Fruit fly (Drosophila melanogaster) whole organism, prepupa: ENCODE data around the gene unc-4.

Experiments
- CG10669 ChIP-seq: fragments of 200-800 bp; sonication (Bioruptor generic); optimal IDR thresholded peaks from 3 replicates; lab custom pipeline; 2018; ENCODE audit warnings: missing biosample characterization, mild to moderate bottlenecking, missing genetic modification characterization, moderate library complexity
- CG11294 ChIP-seq: fragments of 200-800 bp; sonication (Bioruptor generic); IDR thresholded peaks from 2 replicates; pipeline ENCODE4 v1.3.6; 2022; ENCODE audit warnings: missing biosample characterization, missing genetic modification characterization
- CG11762 ChIP-seq: fragments of 200-800 bp; sonication (Bioruptor generic); optimal IDR thresholded peaks from 3 replicates; lab custom pipeline; 2016; ENCODE audit warnings: missing biosample characterization, missing genetic modification characterization; ENCODE audit not compliant: insufficient read depth
- CG11902 ChIP-seq: fragments of 200-800 bp; sonication (Bioruptor generic); optimal IDR thresholded peaks from 3 replicates; lab custom pipeline; 2016; ENCODE audit warnings: missing biosample characterization, missing genetic modification characterization
- CG15336 ChIP-seq: fragments of 200-800 bp; sonication (Bioruptor generic); IDR thresholded peaks from 2 replicates; pipeline ENCODE4 v1.3.6; 2022; ENCODE audit warnings: missing biosample characterization, missing genetic modification characterization
- CG1621 ChIP-seq: fragments of 200-800 bp; sonication (Bioruptor generic); optimal IDR thresholded peaks from 3 replicates; lab custom pipeline; 2018; ENCODE audit warnings: missing biosample characterization, mild to moderate bottlenecking, missing genetic modification characterization
- CG16779 ChIP-seq: fragments of 200-800 bp; sonication (Bioruptor generic); optimal IDR thresholded peaks from 3 replicates; lab custom pipeline; 2017; ENCODE audit warnings: missing biosample characterization, mild to moderate bottlenecking, missing genetic modification characterization
- CG3032 ChIP-seq: fragments of 200-800 bp; optimal IDR thresholded peaks from 2 replicates; lab custom pipeline; 2019; ENCODE audit warnings: missing biosample characterization, mild to moderate bottlenecking, missing genetic modification characterization, moderate library complexity
- CG31627 ChIP-seq: fragments of 200-800 bp; sonication (Bioruptor generic); optimal IDR thresholded peaks from 3 replicates; lab custom pipeline; 2016; ENCODE audit warnings: missing biosample characterization, missing genetic modification characterization
- CG32006 ChIP-seq: fragments of 200-800 bp; sonication (Bioruptor generic); optimal IDR thresholded peaks from 3 replicates; lab custom pipeline; 2017; ENCODE audit warnings: missing biosample characterization, mild to moderate bottlenecking, missing genetic modification characterization
- CG3919 ChIP-seq: fragments of 200-800 bp; sonication (Bioruptor generic); optimal IDR thresholded peaks from 3 replicates; lab custom pipeline; 2016; ENCODE audit warnings: missing biosample characterization, missing genetic modification characterization
- CG6163 ChIP-seq: fragments of 200-800 bp; sonication (Bioruptor generic); IDR thresholded peaks from 3 replicates; pipeline ENCODE4 v1.3.6; 2022; ENCODE audit warnings: missing biosample characterization, missing genetic modification characterization
- CG6276 ChIP-seq: fragments of 200-800 bp; sonication (Bioruptor generic); optimal IDR thresholded peaks from 2 replicates; lab custom pipeline; 2017; ENCODE audit warnings: missing biosample characterization, mild to moderate bottlenecking, missing genetic modification characterization
- CG6792 ChIP-seq: fragments of 200-800 bp; sonication (Bioruptor generic); optimal IDR thresholded peaks from 3 replicates; lab custom pipeline; 2016; ENCODE audit warnings: missing biosample characterization, missing genetic modification characterization
- CG6808 ChIP-seq: fragments of 200-800 bp; sonication (Bioruptor generic); optimal IDR thresholded peaks from 3 replicates; lab custom pipeline; 2017; ENCODE audit warnings: missing biosample characterization, missing genetic modification characterization, mild to moderate bottlenecking, moderate library complexity, missing genetic modification reagents
- CG6854 ChIP-seq: fragments of 200-800 bp; sonication (Bioruptor generic); optimal IDR thresholded peaks from 2 replicates; lab custom pipeline; 2017; ENCODE audit warnings: missing biosample characterization, mild to moderate bottlenecking, missing genetic modification characterization
- CG7368 ChIP-seq: fragments of 200-800 bp; sonication (Bioruptor generic); optimal IDR thresholded peaks from 3 replicates; lab custom pipeline; 2016; ENCODE audit warnings: missing biosample characterization, missing genetic modification characterization
- CG8632 ChIP-seq: fragments of 200-800 bp; sonication (Bioruptor generic); optimal IDR thresholded peaks from 3 replicates; lab custom pipeline; 2016; ENCODE audit warnings: missing biosample characterization, missing genetic modification characterization
- CG9139 ChIP-seq: fragments of 200-800 bp; sonication (Bioruptor generic); optimal IDR thresholded peaks from 3 replicates; lab custom pipeline; 2017; ENCODE audit warnings: missing biosample characterization, mild to moderate bottlenecking, missing genetic modification characterization
- Eip75B ChIP-seq: fragments of 200-800 bp; sonication (Bioruptor generic); optimal IDR thresholded peaks from 3 replicates; lab custom pipeline; 2016; ENCODE audit warnings: missing biosample characterization, missing genetic modification characterization
- Eip78C ChIP-seq: fragments of 200-800 bp; sonication (Bioruptor generic); peaks from one replicate; lab custom pipeline; 2016; ENCODE audit warnings: missing biosample characterization, missing genetic modification characterization
- Eip93F ChIP-seq: fragments of 200-800 bp; sonication (Bioruptor generic); optimal IDR thresholded peaks from 2 replicates; lab custom pipeline; 2016; ENCODE audit warnings: missing biosample characterization, mild to moderate bottlenecking, missing genetic modification characterization
- Ets96B ChIP-seq: fragments of 200-800 bp; optimal IDR thresholded peaks from 2 replicates; lab custom pipeline; 2019; ENCODE audit warnings: missing biosample characterization, mild to moderate bottlenecking, missing genetic modification characterization, moderate library complexity
- Gug ChIP-seq: fragments of 200-800 bp; sonication (Bioruptor generic); IDR thresholded peaks from 2 replicates; pipeline ENCODE4 v1.3.6; 2022; ENCODE audit warnings: missing biosample characterization, missing genetic modification characterization
- Hr38 ChIP-seq: sonication (Bioruptor generic); optimal IDR thresholded peaks from 2 replicates; lab custom pipeline; 2016; ENCODE audit warnings: missing biosample characterization, missing genetic modification characterization
- Hr39 ChIP-seq: fragments of 200-800 bp; sonication (Bioruptor generic); optimal IDR thresholded peaks from 2 replicates; lab custom pipeline; 2016; ENCODE audit warnings: missing biosample characterization, missing genetic modification characterization
- Hr4 ChIP-seq: fragments of 200-800 bp; sonication (Bioruptor generic); optimal IDR thresholded peaks from 3 replicates; lab custom pipeline; 2016; ENCODE audit warnings: missing biosample characterization, missing genetic modification characterization
- Lpt ChIP-seq: fragments of 200-800 bp; sonication (Bioruptor generic); optimal IDR thresholded peaks from 3 replicates; lab custom pipeline; 2016; ENCODE audit warnings: missing biosample characterization, missing genetic modification characterization
- OdsH ChIP-seq: fragments of 200-800 bp; sonication (Bioruptor generic); optimal IDR thresholded peaks from 3 replicates; lab custom pipeline; 2016; ENCODE audit warnings: missing biosample characterization, missing genetic modification characterization
- Sox102F ChIP-seq: fragments of 200-800 bp; sonication (Bioruptor generic); optimal IDR thresholded peaks from 2 replicates; lab custom pipeline; 2016; ENCODE audit warnings: missing biosample characterization, mild to moderate bottlenecking, missing genetic modification characterization
- Sox14 ChIP-seq: fragments of 200-800 bp; sonication (Bioruptor generic); optimal IDR thresholded peaks from 3 replicates; lab custom pipeline; 2016; ENCODE audit warnings: missing biosample characterization, missing genetic modification characterization
- Sox15 ChIP-seq: fragments of 200-800 bp; sonication (Bioruptor generic); optimal IDR thresholded peaks from 3 replicates; lab custom pipeline; 2016; ENCODE audit warnings: missing biosample characterization, missing genetic modification characterization
- achi ChIP-seq: fragments of 200-800 bp; sonication (Bioruptor generic); optimal IDR thresholded peaks from 3 replicates; lab custom pipeline; 2016; ENCODE audit warnings: missing biosample characterization, missing genetic modification characterization
- cyc ChIP-seq: fragments of 200-800 bp; sonication (Bioruptor generic); optimal IDR thresholded peaks from 3 replicates; lab custom pipeline; 2016; ENCODE audit warnings: missing biosample characterization, missing genetic modification characterization
- dac ChIP-seq: fragments of 200-800 bp; sonication (Bioruptor generic); optimal IDR thresholded peaks from 2 replicates; lab custom pipeline; 2017; ENCODE audit warnings: missing biosample characterization, mild to moderate bottlenecking, missing genetic modification characterization
- dsx ChIP-seq: fragments of 200-800 bp; optimal IDR thresholded peaks from 3 replicates; lab custom pipeline; 2019; ENCODE audit warnings: missing biosample characterization, mild to moderate bottlenecking, missing genetic modification characterization, moderate library complexity; ENCODE audit not compliant: poor library complexity, severe bottlenecking
- eg ChIP-seq: fragments of 200-800 bp; sonication (Bioruptor generic); IDR thresholded peaks from 3 replicates; pipeline ENCODE4 v1.3.6; 2022; ENCODE audit warnings: missing biosample characterization, missing genetic modification characterization
- esn ChIP-seq: fragments of 200-800 bp; sonication (Bioruptor generic); optimal IDR thresholded peaks from 2 replicates; lab custom pipeline; 2016; ENCODE audit warnings: missing biosample characterization, mild to moderate bottlenecking, missing genetic modification characterization, moderate library complexity
- fd85E ChIP-seq: fragments of 200-800 bp; sonication (Bioruptor generic); optimal IDR thresholded peaks from 3 replicates; lab custom pipeline; 2016; ENCODE audit warnings: missing biosample characterization, missing genetic modification characterization
- fkh ChIP-seq: fragments of 200-800 bp; sonication (Bioruptor generic); optimal IDR thresholded peaks from 3 replicates; lab custom pipeline; 2017; ENCODE audit warnings: missing biosample characterization, mild to moderate bottlenecking, missing genetic modification characterization, moderate library complexity
- net ChIP-seq: fragments of 200-800 bp; sonication (Bioruptor generic); optimal IDR thresholded peaks from 3 replicates; lab custom pipeline; 2016; ENCODE audit warnings: missing biosample characterization, missing genetic modification characterization
- pdm3 ChIP-seq: fragments of 200-800 bp; sonication (Bioruptor generic); optimal IDR thresholded peaks from 3 replicates; lab custom pipeline; 2016; ENCODE audit warnings: missing biosample characterization, missing genetic modification characterization
- salr ChIP-seq, 2 experiments: fragments of 200-800 bp; sonication (Bioruptor generic); optimal IDR thresholded peaks; 3 replicates each; lab custom pipeline; 2016 to 2018; ENCODE audit warnings: missing biosample characterization in 2 of 2, missing genetic modification characterization in 2 of 2, mild to moderate bottlenecking in 1 of 2
- spab ChIP-seq: fragments of 200-800 bp; sonication (Bioruptor generic); optimal IDR thresholded peaks from 2 replicates; lab custom pipeline; 2017; ENCODE audit warnings: missing biosample characterization, mild to moderate bottlenecking, missing genetic modification characterization, missing genetic modification reagents
- ss ChIP-seq, 2 experiments: fragments of 200-800 bp; sonication (Bioruptor generic); optimal IDR thresholded peaks; 2 replicates in 1 of 2; 3 replicates in 1 of 2; lab custom pipeline; 2017 to 2018; ENCODE audit warnings: mild to moderate bottlenecking in 2 of 2, missing biosample characterization in 2 of 2, missing genetic modification characterization in 2 of 2, moderate library complexity in 1 of 2

unc-4 gene

dm6 chrX:17725937-17726489, 42.4 kb upstream of the unc-4 start:
- TF ChIP-seq spab (GFP tag; lab: Kevin White, UChicago) (peak; percentile 31), CG1621 (tag; lab: Kevin White, UChicago) (peak; percentile 52), CG16779 (tag; lab: Kevin White, UChicago) (peak; percentile 55), Hr38 (GFP tag; lab: Kevin White, UChicago) (no peak), eg (GFP tag; lab: Robert Waterston, UW) (0 out of 3 replicates have a peak, but pooled peaks have one; percentile 30), ss (GFP tag; optimal IDR thresholded peaks at IDR 0.05; lab: Kevin White, UChicago) (peak; percentile 56 to 61), dsx (GFP tag; lab: Kevin White, UChicago) (peak; percentile 25), Sox102F (no peak), CG7368 (GFP tag; lab: Kevin White, UChicago) (no peak), CG10669 (GFP tag; lab: Kevin White, UChicago) (peak; percentile 58), CG6163 (GFP tag; lab: Robert Waterston, UW) (peak; percentile 75), Sox14 (GFP tag; lab: Kevin White, UChicago) (peak; percentile 15), CG3032 (tag; lab: Kevin White, UChicago) (peak; percentile 38), fkh (GFP tag; lab: Kevin White, UChicago) (peak; percentile 45), CG6808 (peak; percentile 75), Ets96B (tag; lab: Kevin White, UChicago) (peak; percentile 66), CG9139 (GFP tag; lab: Kevin White, UChicago) (peak; percentile 82), CG8632 (GFP tag; lab: Kevin White, UChicago) (no peak)

DNA sequence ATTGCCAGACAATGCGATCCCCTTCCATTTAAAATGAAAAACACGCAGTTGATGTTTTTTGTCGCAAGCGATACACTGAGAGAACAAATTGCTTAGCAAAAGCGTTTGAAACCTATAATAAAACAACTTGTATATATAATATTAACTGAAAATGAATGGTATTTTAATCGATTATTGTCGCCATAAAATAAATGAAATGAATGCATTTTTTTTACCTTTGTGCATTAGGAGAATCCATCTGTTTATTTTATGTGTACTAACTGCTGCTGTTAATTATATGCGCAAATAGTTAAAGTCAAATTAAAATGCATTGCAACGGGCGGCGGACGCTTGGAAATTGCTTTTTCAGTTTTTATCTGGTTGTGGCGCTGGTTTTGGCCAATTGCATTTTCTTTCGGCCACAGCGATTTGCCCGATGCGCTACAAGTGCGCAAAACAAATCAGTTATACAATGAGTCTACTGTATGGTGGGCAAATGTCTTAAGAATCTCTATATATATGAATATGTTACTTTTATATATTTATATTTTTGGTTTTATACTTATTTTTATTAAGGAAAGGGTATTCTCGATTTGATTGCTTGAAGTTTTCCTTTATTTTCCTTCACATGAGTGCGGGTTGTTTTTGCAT, 41.7 kb upstream of the unc-4 start:
- TF ChIP-seq CG32006 (GFP tag; lab: Kevin White, UChicago) (peak; percentile 70), CG3032 (tag; lab: Kevin White, UChicago) (peak; percentile 65), Sox15 (GFP tag; lab: Kevin White, UChicago) (peak; percentile 47), dac (GFP tag; lab: Kevin White, UChicago) (peak; percentile 24), CG6854 (GFP tag; lab: Kevin White, UChicago) (no peak), CG11762 (GFP tag; lab: Kevin White, UChicago) (peak; percentile 34), Hr38 (GFP tag; lab: Kevin White, UChicago) (no peak), CG6163 (GFP tag; lab: Robert Waterston, UW) (peak; percentile 77; the same call in 2 of the 3 replicates), CG9139 (GFP tag; lab: Kevin White, UChicago) (no peak), pdm3 (GFP tag; lab: Kevin White, UChicago) (peak; percentile 66), dsx (GFP tag; lab: Kevin White, UChicago) (peak; percentile 29), CG11294 (GFP tag; lab: Robert Waterston, UW) (peak; percentile 61), Eip78C (GFP tag; lab: Kevin White, UChicago) (peak; percentile 89), spab (GFP tag; lab: Kevin White, UChicago) (no peak), CG31627 (GFP tag; lab: Kevin White, UChicago) (peak; percentile 33), Eip75B (GFP tag; lab: Kevin White, UChicago) (peak; percentile 52), achi (GFP tag; lab: Kevin White, UChicago) (peak; percentile 47), Gug (GFP tag; lab: Robert Waterston, UW) (peak; percentile 53), CG16779 (tag; lab: Kevin White, UChicago) (no peak), cyc (GFP tag; lab: Kevin White, UChicago) (peak; percentile 58), fd85E (GFP tag; lab: Kevin White, UChicago) (no peak), CG10669 (GFP tag; lab: Kevin White, UChicago) (peak; percentile 71), CG15336 (GFP tag; lab: Robert Waterston, UW) (peak; percentile 81), Sox14 (GFP tag; lab: Kevin White, UChicago) (no peak), CG6276 (GFP tag; lab: Kevin White, UChicago) (peak; percentile 61), salr (GFP tag; optimal IDR thresholded peaks at IDR 0.05; lab: Kevin White, UChicago) (peak in 1 of 2 experiments; percentile 39), CG6808 (no peak), Hr4 (GFP tag; lab: Kevin White, UChicago) (peak; percentile 76), CG6792 (GFP tag; lab: Kevin White, UChicago) (peak; percentile 53), Lpt (GFP tag; lab: Kevin White, UChicago) (peak; percentile 49), CG3919 (peak; percentile 67), net (GFP tag; lab: Kevin White, UChicago) (peak; percentile 55), CG11902 (GFP tag; lab: Kevin White, UChicago) (peak; percentile 55), OdsH (peak; percentile 60), Hr39 (GFP tag; lab: Kevin White, UChicago) (peak; percentile 32), CG7368 (GFP tag; lab: Kevin White, UChicago) (peak; percentile 16), Eip93F (GFP tag; lab: Kevin White, UChicago) (no peak), Sox102F (no peak), CG1621 (tag; lab: Kevin White, UChicago) (no peak), esn (peak; percentile 49)
